Worm (Caenorhabditis elegans) whole organism, L4 larva: Measurements from ENCODE around the gene T06E4.7.

Experiments
- F10B5.3 ChIP-seq: sonication (generic microtip); optimal IDR thresholded peaks from 2 replicates; lab custom pipeline; 2016; ENCODE audit warnings: mild to moderate bottlenecking, missing genetic modification characterization, missing compliant biosample characterization
- F37D6.2 ChIP-seq: sonication (generic microtip); optimal IDR thresholded peaks from 2 replicates; lab custom pipeline; 2016; ENCODE audit warnings: mild to moderate bottlenecking, missing genetic modification characterization, missing compliant biosample characterization
- R02D3.7 ChIP-seq: fragments of 150-350 bp; sonication (generic microtip); optimal IDR thresholded peaks from 3 replicates; lab custom pipeline; 2014; ENCODE audit warnings: missing biosample characterization, missing genetic modification characterization
- Y105C5A.15 ChIP-seq: fragments of 200-800 bp; sonication (Bioruptor generic); IDR thresholded peaks from 2 replicates; pipeline ENCODE4 v1.3.6; 2022; ENCODE audit warnings: missing genetic modification characterization, missing compliant biosample characterization
- Y75B8A.6 ChIP-seq: fragments of 200-800 bp; sonication (Bioruptor generic); IDR thresholded peaks from 2 replicates; pipeline ENCODE4 v1.3.6; 2022; ENCODE audit warnings: missing genetic modification reagents, missing genetic modification characterization, missing compliant biosample characterization
- aha-1 ChIP-seq: fragments of 150-350 bp; peaks from one replicate; lab custom pipeline; 2014; ENCODE audit warnings: missing biosample characterization, missing genetic modification characterization
- aly-2 ChIP-seq: sonication (generic microtip); optimal IDR thresholded peaks from 2 replicates; lab custom pipeline; 2018; ENCODE audit warnings: missing biosample characterization, missing genetic modification characterization
- ceh-20 ChIP-seq: fragments of 200-800 bp; sonication (Bioruptor generic); IDR thresholded peaks from 2 replicates; pipeline ENCODE4 v1.3.6; 2022; ENCODE audit warnings: missing genetic modification reagents, missing genetic modification characterization, missing compliant biosample characterization
- ceh-28 ChIP-seq: fragments of 150-350 bp; optimal IDR thresholded peaks from 2 replicates; lab custom pipeline; 2014; ENCODE audit warnings: missing biosample characterization, missing genetic modification reagents, missing genetic modification characterization
- ceh-32 ChIP-seq: sonication (generic microtip); optimal IDR thresholded peaks from 2 replicates; lab custom pipeline; 2016; ENCODE audit warnings: mild to moderate bottlenecking, missing genetic modification characterization, missing compliant biosample characterization; ENCODE audit not compliant: poor library complexity
- cey-2 ChIP-seq: sonication (generic microtip); optimal IDR thresholded peaks from 3 replicates; lab custom pipeline; 2017; ENCODE audit warnings: missing genetic modification characterization, mild to moderate bottlenecking, missing compliant biosample characterization, antibody characterized with exemption, borderline replicate concordance; ENCODE audit not compliant: insufficient read depth
- daf-12 ChIP-seq: fragments of 150-350 bp; optimal IDR thresholded peaks from 2 replicates; lab custom pipeline; 2014; ENCODE audit warnings: missing biosample characterization, missing genetic modification reagents, missing genetic modification characterization
- daf-16 ChIP-seq, 3 experiments: sonication (generic microtip); optimal IDR thresholded peaks; 2 replicates each; lab custom pipeline; 2016 to 2017; ENCODE audit warnings: missing genetic modification characterization in 3 of 3, missing genetic modification reagents in 3 of 3, mild to moderate bottlenecking in 2 of 3, missing compliant biosample characterization in 2 of 3, missing biosample characterization in 1 of 3, moderate library complexity in 1 of 3
- dmd-6 ChIP-seq: fragments of 200-800 bp; sonication (Bioruptor generic); IDR thresholded peaks from 2 replicates; pipeline ENCODE4 v1.3.6; 2022; ENCODE audit warnings: missing genetic modification reagents, missing genetic modification characterization, missing compliant biosample characterization
- dmd-9 ChIP-seq: fragments of 200-800 bp; sonication (Bioruptor generic); IDR thresholded peaks from 2 replicates; pipeline ENCODE4 v1.3.6; 2022; ENCODE audit warnings: missing genetic modification reagents, missing genetic modification characterization, missing compliant biosample characterization
- egl-27 ChIP-seq: sonication (generic microtip); optimal IDR thresholded peaks from 3 replicates; lab custom pipeline; 2017; ENCODE audit warnings: missing biosample characterization, missing genetic modification reagents, missing genetic modification characterization
- fos-1 ChIP-seq: fragments of 150-350 bp; optimal IDR thresholded peaks from 2 replicates; lab custom pipeline; 2014; ENCODE audit warnings: missing biosample characterization, missing genetic modification characterization
- hlh-11 ChIP-seq: fragments of 200-800 bp; sonication (Bioruptor generic); optimal IDR thresholded peaks from 2 replicates; lab custom pipeline; 2018; ENCODE audit warnings: mild to moderate bottlenecking, missing genetic modification characterization, missing compliant biosample characterization
- lir-3 ChIP-seq: sonication (generic microtip); optimal IDR thresholded peaks from 2 replicates; lab custom pipeline; 2016; ENCODE audit warnings: mild to moderate bottlenecking, missing genetic modification characterization, missing compliant biosample characterization
- mdl-1 ChIP-seq, 2 experiments: fragments of 150-350 bp in 1 of 2; sonication (generic microtip) in 1 of 2; optimal IDR thresholded peaks; 2 replicates each; lab custom pipeline; 2014 to 2017; ENCODE audit warnings: missing biosample characterization in 2 of 2, missing genetic modification characterization in 2 of 2
- mxl-3 ChIP-seq: fragments of 200-800 bp; sonication (Bioruptor generic); optimal IDR thresholded peaks from 2 replicates; lab custom pipeline; 2018; ENCODE audit warnings: mild to moderate bottlenecking, missing genetic modification characterization, missing compliant biosample characterization
- nhr-10 ChIP-seq: fragments of 150-350 bp; optimal IDR thresholded peaks from 2 replicates; lab custom pipeline; 2014; ENCODE audit warnings: missing biosample characterization, missing genetic modification characterization
- nhr-11 ChIP-seq: fragments of 150-350 bp; optimal IDR thresholded peaks from 2 replicates; lab custom pipeline; 2014; ENCODE audit warnings: missing biosample characterization, missing genetic modification characterization
- nhr-111 ChIP-seq: fragments of 200-800 bp; sonication (Bioruptor generic); optimal IDR thresholded peaks from 2 replicates; lab custom pipeline; 2018; ENCODE audit warnings: mild to moderate bottlenecking, missing genetic modification characterization, missing compliant biosample characterization
- nhr-237 ChIP-seq: sonication (generic microtip); optimal IDR thresholded peaks from 2 replicates; lab custom pipeline; 2017; ENCODE audit warnings: missing biosample characterization, missing genetic modification characterization
- nhr-25 ChIP-seq: sonication (generic microtip); optimal IDR thresholded peaks from 2 replicates; lab custom pipeline; 2017; ENCODE audit warnings: missing genetic modification characterization, mild to moderate bottlenecking, missing compliant biosample characterization, antibody characterized with exemption, moderate library complexity, borderline replicate concordance; ENCODE audit not compliant: insufficient read depth
- nhr-76 ChIP-seq: fragments of 150-350 bp; optimal IDR thresholded peaks from 2 replicates; lab custom pipeline; 2014; ENCODE audit warnings: missing biosample characterization, missing genetic modification characterization
- pha-4 ChIP-seq, 2 experiments: fragments of 150-350 bp in 1 of 2; fragments of 200-800 bp in 1 of 2; sonication (Bioruptor generic) in 1 of 2; IDR thresholded peaks in 1 of 2; optimal IDR thresholded peaks in 1 of 2; 2 replicates each; pipeline versions ENCODE4 v1.3.6 to Lab custom; 2014 to 2022; ENCODE audit warnings: missing genetic modification characterization in 2 of 2, missing genetic modification reagents in 2 of 2, missing biosample characterization in 1 of 2, missing compliant biosample characterization in 1 of 2
- rbr-2 ChIP-seq: sonication (generic microtip); optimal IDR thresholded peaks from 2 replicates; lab custom pipeline; 2016; ENCODE audit warnings: missing genotype, missing genetic modification characterization, missing compliant biosample characterization
- snpc-4 ChIP-seq: fragments of 150-350 bp; optimal IDR thresholded peaks from 2 replicates; lab custom pipeline; 2014; ENCODE audit warnings: missing biosample characterization, missing genetic modification characterization
- spr-3 ChIP-seq: fragments of 200-800 bp; sonication (Bioruptor generic); optimal IDR thresholded peaks from 2 replicates; lab custom pipeline; 2018; ENCODE audit warnings: mild to moderate bottlenecking, missing genetic modification characterization, missing compliant biosample characterization
- unc-62 ChIP-seq, 3 experiments: fragments of 150-350 bp in 1 of 3; sonication (generic microtip); optimal IDR thresholded peaks in 2 of 3; peaks in 1 of 3; 1 replicate in 1 of 3; 2 replicates in 2 of 3; lab custom pipeline; 2014 to 2017; ENCODE audit warnings: missing biosample characterization in 3 of 3, missing genetic modification characterization in 3 of 3, missing genetic modification reagents in 3 of 3, missing genotype in 1 of 3
- vab-7 ChIP-seq: fragments of 200-800 bp; sonication (Bioruptor generic); IDR thresholded peaks from 2 replicates; pipeline ENCODE4 v1.3.6; 2022; ENCODE audit warnings: missing genetic modification reagents, missing genetic modification characterization, missing compliant biosample characterization
- zip-11 ChIP-seq: fragments of 200-800 bp; sonication (Bioruptor generic); IDR thresholded peaks from 2 replicates; pipeline ENCODE4 v1.3.6; 2022; ENCODE audit warnings: missing genetic modification characterization, missing compliant biosample characterization

T06E4.7 gene

DNA sequence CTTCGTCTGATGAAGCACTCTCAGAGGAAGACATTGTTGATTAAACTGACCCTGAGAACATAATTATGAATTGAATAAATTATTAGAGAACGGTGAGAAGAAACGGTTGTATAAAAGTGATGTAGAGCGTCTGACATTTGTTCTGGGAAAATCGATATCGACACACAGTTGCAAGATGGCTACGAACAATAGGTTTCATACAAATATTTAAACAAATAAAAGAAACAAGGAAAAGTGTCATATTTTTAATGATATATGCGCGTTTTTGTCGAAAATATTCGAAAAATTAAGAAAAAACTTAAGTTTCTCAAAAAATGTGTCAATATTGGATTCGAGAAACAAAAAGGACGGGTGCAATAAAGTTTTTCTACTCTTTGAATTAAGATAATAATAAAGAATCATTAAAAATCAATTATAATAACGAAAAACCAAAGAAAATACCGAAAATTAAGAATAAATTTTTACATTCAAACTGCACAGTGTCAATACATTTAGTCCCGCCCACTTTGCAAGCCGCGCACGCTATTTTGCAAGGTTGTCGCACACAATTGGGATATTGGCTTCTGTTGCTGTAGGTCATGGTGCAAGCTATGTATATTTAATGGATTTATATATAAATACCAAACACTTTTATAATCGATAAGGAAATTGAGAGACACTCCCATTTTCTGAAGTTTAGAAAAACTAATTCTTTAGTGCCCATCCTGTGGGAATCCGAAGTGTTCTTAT is 43.4 kb upstream of the T06E4.7 start, which contains the start of gene rtfo-1 (continued):
- TF ChIP-seq dmd-9 (GFP tag; lab: Robert Waterston, UW) (no peak), nhr-10 (no peak), lir-3 (tag; lab: Kevin White, UChicago) (no peak), rbr-2 (no peak), daf-16 (GFP tag; optimal IDR thresholded peaks at IDR 0.05; lab: Kevin White, UChicago) (no peak), daf-16 (tag; optimal IDR thresholded peaks at IDR 0.05; lab: Kevin White, UChicago) (no peak), vab-7 (GFP tag; lab: Robert Waterston, UW) (no peak), pha-4 (GFP tag; IDR thresholded peaks at IDR 0.05; lab: Robert Waterston, UW) (no peak), pha-4 (tag; optimal IDR thresholded peaks at IDR 0.05; lab: Kevin White, UChicago) (peak; percentile 24), ceh-28 (no peak), mdl-1 (tag; optimal IDR thresholded peaks at IDR 0.05; lab: Kevin White, UChicago) (no peak), spr-3 (GFP tag; lab: Kevin White, UChicago) (no peak), fos-1 (tag; lab: Kevin White, UChicago) (no peak), nhr-76 (tag; lab: Kevin White, UChicago) (no peak)
- TF ChIP-seq, all 104 proteins: peak for 10

DNA sequence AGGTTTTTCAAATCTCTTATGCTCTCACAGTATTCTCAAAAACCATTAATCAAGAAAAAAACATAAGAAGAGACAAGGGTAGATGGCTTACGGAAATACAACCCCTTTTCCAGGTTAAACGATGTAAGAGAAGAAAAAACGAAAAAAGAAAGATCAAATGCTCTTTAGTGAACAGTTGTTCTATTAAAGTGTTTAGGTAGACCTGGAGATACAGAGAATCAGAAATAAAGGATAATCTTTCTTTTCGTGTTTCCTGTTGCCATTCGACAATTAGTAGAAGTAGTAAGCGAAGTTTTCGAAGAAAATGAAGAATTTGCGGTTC is 42.9 kb upstream of the T06E4.7 start, which contains the start of gene K09G1.1:
Gene K09G1.1, plus strand, starts transcription at position 223 of the 322 bp plus-strand sequence.
- TF ChIP-seq nhr-237 (tag; lab: Kevin White, UChicago) (no peak), aha-1 (tag; lab: Kevin White, UChicago) (no peak), zip-11 (GFP tag; lab: Robert Waterston, UW) (no peak), egl-27 (tag; lab: Kevin White, UChicago) (no peak), Y105C5A.15 (GFP tag; lab: Robert Waterston, UW) (no peak), nhr-111 (GFP tag; lab: Kevin White, UChicago) (no peak), unc-62 (GFP tag; optimal IDR thresholded peaks at IDR 0.05 in 1 of 2; lab: Kevin White, UChicago) (no peak), unc-62 (tag; optimal IDR thresholded peaks at IDR 0.05; lab: Kevin White, UChicago) (no peak), hlh-11 (tag; lab: Kevin White, UChicago) (no peak), nhr-11 (no peak), daf-12 (no peak), F37D6.2 (tag; lab: Kevin White, UChicago) (no peak), R02D3.7 (tag; lab: Kevin White, UChicago) (no peak), ceh-32 (no peak), Y75B8A.6 (no peak)
- TF ChIP-seq, all 104 proteins: peak for 0

- TF ChIP-seq snpc-4 (tag; lab: Kevin White, UChicago) (no peak), aly-2 (tag; lab: Kevin White, UChicago) (no peak), unc-62 (GFP tag; optimal IDR thresholded peaks at IDR 0.05 in 1 of 2; lab: Kevin White, UChicago) (peak in 1 of 2 experiments; percentile 62), unc-62 (tag; optimal IDR thresholded peaks at IDR 0.05; lab: Kevin White, UChicago) (no peak), aha-1 (tag; lab: Kevin White, UChicago) (peak; percentile 13), Y105C5A.15 (GFP tag; lab: Robert Waterston, UW) (no peak), ceh-20 (GFP tag; lab: Robert Waterston, UW) (no peak)
Measured at ce11 chrV:9584263-9584662, 41.9 kb upstream of the T06E4.7 start.

DNA sequence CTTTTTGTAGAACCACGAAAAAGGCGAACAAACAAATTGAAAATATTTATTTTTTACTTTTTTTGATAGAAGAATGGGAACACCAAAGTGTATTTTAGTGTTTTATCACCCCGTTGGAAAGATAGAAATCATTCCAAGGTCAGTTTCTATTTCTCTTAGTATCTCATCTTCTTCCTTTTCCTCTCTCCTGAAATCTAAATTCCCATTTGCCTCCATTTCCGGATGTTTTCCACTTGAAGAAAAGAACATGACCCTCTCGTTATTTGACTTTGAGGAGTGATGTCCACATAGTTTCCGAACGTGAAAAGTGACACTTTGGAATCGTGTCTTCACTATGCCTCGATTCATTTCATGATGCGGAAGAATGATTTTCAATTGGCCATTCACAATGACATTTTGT is 38.6 kb upstream of the T06E4.7 start:
- TF ChIP-seq nhr-25 (tag; lab: Kevin White, UChicago) (no peak), F10B5.3 (tag; lab: Kevin White, UChicago) (no peak), cey-2 (no peak), dmd-6 (GFP tag; lab: Robert Waterston, UW) (no peak), aha-1 (tag; lab: Kevin White, UChicago) (peak; percentile 94), mxl-3 (GFP tag; lab: Kevin White, UChicago) (no peak)
- TF ChIP-seq, all 104 proteins: peak for 1
